Worm (Caenorhabditis elegans) whole organism, L2 larva: ENCODE measurements around the gene ZK512.11.

Experiments
- ZK546.5 ChIP-seq: sonication (generic microtip); optimal IDR thresholded peaks from 2 replicates; lab custom pipeline; 2017; ENCODE audit warnings: missing biosample characterization, missing genetic modification characterization
- blmp-1 ChIP-seq: sonication (generic microtip); optimal IDR thresholded peaks from 2 replicates; lab custom pipeline; 2017; ENCODE audit warnings: missing genetic modification characterization, mild to moderate bottlenecking, missing compliant biosample characterization, antibody characterized with exemption, moderate library complexity; ENCODE audit not compliant: insufficient read depth
- fos-1 ChIP-seq: fragments of 150-350 bp; optimal IDR thresholded peaks from 2 replicates; lab custom pipeline; 2014; ENCODE audit warnings: missing biosample characterization, missing genetic modification characterization
- lin-11 ChIP-seq: fragments of 150-350 bp; sonication (generic microtip); optimal IDR thresholded peaks from 2 replicates; lab custom pipeline; 2014; ENCODE audit warnings: missing biosample characterization, missing genetic modification characterization, inconsistent platforms, mixed read lengths
- lin-39 ChIP-seq: fragments of 150-350 bp; optimal IDR thresholded peaks from 2 replicates; lab custom pipeline; 2014; ENCODE audit warnings: missing biosample characterization, missing genetic modification reagents, missing genetic modification characterization
- mab-5 ChIP-seq: fragments of 150-350 bp; optimal IDR thresholded peaks from 2 replicates; lab custom pipeline; 2014; ENCODE audit warnings: missing biosample characterization, missing genetic modification characterization
- mbf-1 ChIP-seq: sonication (generic microtip); optimal IDR thresholded peaks from 2 replicates; lab custom pipeline; 2017; ENCODE audit warnings: missing biosample characterization, missing genetic modification characterization
- nhr-12 ChIP-seq: fragments of 150-350 bp; optimal IDR thresholded peaks from 2 replicates; lab custom pipeline; 2014; ENCODE audit warnings: missing biosample characterization, missing genetic modification characterization
- unc-62 ChIP-seq: fragments of 150-350 bp; optimal IDR thresholded peaks from 2 replicates; lab custom pipeline; 2014; ENCODE audit warnings: missing biosample characterization, missing genetic modification reagents, missing genetic modification characterization
- zag-1 ChIP-seq: fragments of 150-350 bp; optimal IDR thresholded peaks from 2 replicates; lab custom pipeline; 2014; ENCODE audit warnings: missing biosample characterization, missing genetic modification characterization

DNA sequence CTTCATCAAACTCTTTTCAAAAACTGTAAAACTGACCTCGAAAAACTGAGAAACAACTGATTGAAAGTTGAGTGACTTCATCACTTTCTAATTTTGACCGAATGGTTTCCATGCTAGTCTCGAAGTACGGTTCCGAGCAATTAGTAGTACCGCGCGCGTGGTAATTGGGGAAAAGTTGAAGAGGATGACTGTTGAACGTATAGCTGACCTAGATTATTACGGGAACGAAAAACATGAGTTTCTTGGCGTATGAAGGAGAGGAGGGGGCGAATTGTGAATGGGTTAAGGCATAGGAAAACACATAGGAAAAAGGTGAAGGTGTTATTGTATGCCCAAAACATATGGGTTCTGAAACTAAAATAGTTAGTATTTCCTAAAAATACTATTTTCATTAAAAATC lies 17.5 kb downstream of the ZK512.11 start, which contains the start of gene ptr-9:
- TF ChIP-seq zag-1, result no peak
- no peak for TF ChIP-seq lin-39
- TF ChIP-seq mab-5, result no peak
- no peak for TF ChIP-seq blmp-1 (tag; lab: Kevin White, UChicago)
- TF ChIP-seq nhr-12 (tag; lab: Kevin White, UChicago), result no peak
- TF ChIP-seq mbf-1 (tag; lab: Kevin White, UChicago), result no peak
- TF ChIP-seq fos-1, result no peak
- TF ChIP-seq ZK546.5, result no peak
- TF ChIP-seq unc-62, result no peak
- TF ChIP-seq lin-11 (tag; lab: Kevin White, UChicago), result no peak
